2 worm cellular contexts compared by ENCODE assay signal in the genomic region with DNA sequence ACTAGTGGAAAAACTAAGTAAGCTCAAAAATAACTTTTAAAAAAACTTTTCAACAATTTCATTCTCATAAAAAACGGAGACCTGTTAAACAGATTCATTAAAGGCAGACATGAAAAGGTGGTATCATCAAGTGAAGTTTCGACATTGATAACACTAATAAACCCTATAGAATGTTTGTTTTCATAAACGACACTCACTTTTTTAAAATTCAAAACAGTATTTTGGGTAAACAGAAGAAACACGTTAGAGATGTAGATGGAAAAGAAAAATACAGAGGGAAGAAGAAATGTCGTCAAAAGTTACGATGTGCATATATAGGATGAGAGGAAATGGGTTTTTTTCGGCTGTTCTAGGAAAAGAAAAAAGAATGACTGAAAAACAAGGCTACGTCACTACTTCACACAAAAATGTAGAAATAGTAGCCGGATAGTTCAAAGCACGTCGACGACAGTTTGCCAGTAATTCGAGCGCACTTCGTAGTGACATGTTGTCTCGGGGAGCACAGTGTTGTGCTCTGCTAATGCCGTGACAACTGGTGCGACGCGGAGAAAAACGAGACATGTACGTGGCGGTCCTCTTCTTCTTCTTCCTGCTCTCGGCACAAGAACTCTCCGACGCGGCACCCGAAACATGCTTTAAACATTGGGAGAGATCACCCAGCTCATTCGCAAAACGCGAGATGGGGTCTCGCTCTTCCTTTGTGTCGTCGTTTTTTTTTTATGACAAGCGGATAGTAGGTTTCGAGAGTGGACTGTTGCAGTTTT.
TF ChIP-seq lines count a peak whose summit lies in the region.

No protein-coding gene starts in this region.

TF ChIP-seq in whole organism, L2 larva, 48 proteins besides CTCF, POLR2A, EP300 and RAD21 (continued from another document):
- TF ChIP-seq gmeb-1 (tag; optimal IDR thresholded peaks at IDR 0.05; lab: Kevin White, UChicago) = no peak
- no peak for TF ChIP-seq elt-3 (tag; optimal IDR thresholded peaks at IDR 0.05; lab: Kevin White, UChicago)

TF ChIP-seq in whole organism, L4 larva, 104 proteins besides CTCF, POLR2A, EP300 and RAD21 (continued from another document):
- TF ChIP-seq mxl-3 (GFP tag; optimal IDR thresholded peaks at IDR 0.05; lab: Kevin White, UChicago) = no peak
- TF ChIP-seq sdz-12 (GFP tag; optimal IDR thresholded peaks at IDR 0.05; lab: Kevin White, UChicago) = no peak
- TF ChIP-seq daf-16 (GFP tag; optimal IDR thresholded peaks at IDR 0.05; lab: Kevin White, UChicago) = peak in 1 of 2 experiments; percentile 13
- peak; percentile 97 for TF ChIP-seq daf-16 (tag; optimal IDR thresholded peaks at IDR 0.05; lab: Kevin White, UChicago)
- no peak for TF ChIP-seq nhr-111 (GFP tag; optimal IDR thresholded peaks at IDR 0.05; lab: Kevin White, UChicago)
- no peak for TF ChIP-seq nhr-25 (tag; optimal IDR thresholded peaks at IDR 0.05; lab: Kevin White, UChicago; ENCODE audit: borderline replicate concordance, insufficient read depth)
- TF ChIP-seq lin-38 (GFP tag; IDR thresholded peaks at IDR 0.05; lab: Robert Waterston, UW) = no peak
- TF ChIP-seq unc-62 (GFP tag; optimal IDR thresholded peaks at IDR 0.05 in 1 of 2; lab: Kevin White, UChicago) = no peak
- no peak for TF ChIP-seq unc-62 (tag; optimal IDR thresholded peaks at IDR 0.05; lab: Kevin White, UChicago)
- TF ChIP-seq ama-1 (optimal IDR thresholded peaks at IDR 0.05; lab: Kevin White, UChicago) = no peak
- TF ChIP-seq ZK337.2 (GFP tag; IDR thresholded peaks at IDR 0.05; lab: Robert Waterston, UW) = no peak
- peak; percentile 7 for TF ChIP-seq hlh-11 (tag; optimal IDR thresholded peaks at IDR 0.05; lab: Kevin White, UChicago)
- TF ChIP-seq nhr-28 (tag; optimal IDR thresholded peaks at IDR 0.05; lab: Kevin White, UChicago) = peak; percentile 4
- no peak for TF ChIP-seq nhr-41 (GFP tag; IDR thresholded peaks at IDR 0.05; lab: Robert Waterston, UW)
